Fruit fly (Drosophila melanogaster) whole organism, prepupa: ENCODE data around the gene moody.
A peak's percentile ranks its signal among the peaks of the same experiment; 100 is the strongest.

Experiments
- Blimp-1 ChIP-seq: fragments of 200-800 bp; sonication (Bioruptor generic); optimal IDR thresholded peaks from 3 replicates; lab custom pipeline; 2017; ENCODE audit warnings: missing biosample characterization, missing genetic modification characterization, mild to moderate bottlenecking, moderate library complexity, missing genetic modification reagents
- CG10669 ChIP-seq: fragments of 200-800 bp; sonication (Bioruptor generic); optimal IDR thresholded peaks from 3 replicates; lab custom pipeline; 2018; ENCODE audit warnings: missing biosample characterization, mild to moderate bottlenecking, missing genetic modification characterization, moderate library complexity
- CG11294 ChIP-seq: fragments of 200-800 bp; sonication (Bioruptor generic); IDR thresholded peaks from 2 replicates; pipeline ENCODE4 v1.3.6; 2022; ENCODE audit warnings: missing biosample characterization, missing genetic modification characterization
- CG11762 ChIP-seq: fragments of 200-800 bp; sonication (Bioruptor generic); optimal IDR thresholded peaks from 3 replicates; lab custom pipeline; 2016; ENCODE audit warnings: missing biosample characterization, missing genetic modification characterization; ENCODE audit not compliant: insufficient read depth
- CG15336 ChIP-seq: fragments of 200-800 bp; sonication (Bioruptor generic); IDR thresholded peaks from 2 replicates; pipeline ENCODE4 v1.3.6; 2022; ENCODE audit warnings: missing biosample characterization, missing genetic modification characterization
- CG1621 ChIP-seq: fragments of 200-800 bp; sonication (Bioruptor generic); optimal IDR thresholded peaks from 3 replicates; lab custom pipeline; 2018; ENCODE audit warnings: missing biosample characterization, mild to moderate bottlenecking, missing genetic modification characterization
- CG31627 ChIP-seq: fragments of 200-800 bp; sonication (Bioruptor generic); optimal IDR thresholded peaks from 3 replicates; lab custom pipeline; 2016; ENCODE audit warnings: missing biosample characterization, missing genetic modification characterization
- CG32006 ChIP-seq: fragments of 200-800 bp; sonication (Bioruptor generic); optimal IDR thresholded peaks from 3 replicates; lab custom pipeline; 2017; ENCODE audit warnings: missing biosample characterization, mild to moderate bottlenecking, missing genetic modification characterization
- CG34406 ChIP-seq: fragments of 200-800 bp; sonication (Bioruptor generic); optimal IDR thresholded peaks from 3 replicates; lab custom pipeline; 2016; ENCODE audit warnings: missing biosample characterization, missing genetic modification characterization
- CG3919 ChIP-seq: fragments of 200-800 bp; sonication (Bioruptor generic); optimal IDR thresholded peaks from 3 replicates; lab custom pipeline; 2016; ENCODE audit warnings: missing biosample characterization, missing genetic modification characterization
- CG4318 ChIP-seq: fragments of 200-800 bp; sonication (Bioruptor generic); optimal IDR thresholded peaks from 3 replicates; lab custom pipeline; 2017; ENCODE audit warnings: missing biosample characterization, mild to moderate bottlenecking, missing genetic modification characterization
- CG6163 ChIP-seq: fragments of 200-800 bp; sonication (Bioruptor generic); IDR thresholded peaks from 3 replicates; pipeline ENCODE4 v1.3.6; 2022; ENCODE audit warnings: missing biosample characterization, missing genetic modification characterization
- CG6792 ChIP-seq: fragments of 200-800 bp; sonication (Bioruptor generic); optimal IDR thresholded peaks from 3 replicates; lab custom pipeline; 2016; ENCODE audit warnings: missing biosample characterization, missing genetic modification characterization
- CG6808 ChIP-seq: fragments of 200-800 bp; sonication (Bioruptor generic); optimal IDR thresholded peaks from 3 replicates; lab custom pipeline; 2017; ENCODE audit warnings: missing biosample characterization, missing genetic modification characterization, mild to moderate bottlenecking, moderate library complexity, missing genetic modification reagents
- CG6854 ChIP-seq: fragments of 200-800 bp; sonication (Bioruptor generic); optimal IDR thresholded peaks from 2 replicates; lab custom pipeline; 2017; ENCODE audit warnings: missing biosample characterization, mild to moderate bottlenecking, missing genetic modification characterization
- CG8119 ChIP-seq: fragments of 200-800 bp; sonication (Bioruptor generic); IDR thresholded peaks from 3 replicates; pipeline ENCODE4 v1.3.6; 2022; ENCODE audit warnings: missing biosample characterization, missing genetic modification characterization
- CG8319 ChIP-seq: fragments of 200-800 bp; sonication (Bioruptor generic); optimal IDR thresholded peaks from 3 replicates; lab custom pipeline; 2016; ENCODE audit warnings: missing biosample characterization, missing genetic modification characterization
- CG8632 ChIP-seq: fragments of 200-800 bp; sonication (Bioruptor generic); optimal IDR thresholded peaks from 3 replicates; lab custom pipeline; 2016; ENCODE audit warnings: missing biosample characterization, missing genetic modification characterization
- CG9139 ChIP-seq: fragments of 200-800 bp; sonication (Bioruptor generic); optimal IDR thresholded peaks from 3 replicates; lab custom pipeline; 2017; ENCODE audit warnings: missing biosample characterization, mild to moderate bottlenecking, missing genetic modification characterization
- Eip75B ChIP-seq: fragments of 200-800 bp; sonication (Bioruptor generic); optimal IDR thresholded peaks from 3 replicates; lab custom pipeline; 2016; ENCODE audit warnings: missing biosample characterization, missing genetic modification characterization
- Eip78C ChIP-seq: fragments of 200-800 bp; sonication (Bioruptor generic); peaks from one replicate; lab custom pipeline; 2016; ENCODE audit warnings: missing biosample characterization, missing genetic modification characterization
- Eip93F ChIP-seq: fragments of 200-800 bp; sonication (Bioruptor generic); optimal IDR thresholded peaks from 2 replicates; lab custom pipeline; 2016; ENCODE audit warnings: missing biosample characterization, mild to moderate bottlenecking, missing genetic modification characterization
- Ets21C ChIP-seq: fragments of 200-800 bp; sonication (Bioruptor generic); optimal IDR thresholded peaks from 3 replicates; lab custom pipeline; 2016; ENCODE audit warnings: missing biosample characterization, missing genetic modification characterization
- Ets96B ChIP-seq: fragments of 200-800 bp; optimal IDR thresholded peaks from 2 replicates; lab custom pipeline; 2019; ENCODE audit warnings: missing biosample characterization, mild to moderate bottlenecking, missing genetic modification characterization, moderate library complexity
- Gug ChIP-seq: fragments of 200-800 bp; sonication (Bioruptor generic); IDR thresholded peaks from 2 replicates; pipeline ENCODE4 v1.3.6; 2022; ENCODE audit warnings: missing biosample characterization, missing genetic modification characterization
- Hr39 ChIP-seq: fragments of 200-800 bp; sonication (Bioruptor generic); optimal IDR thresholded peaks from 2 replicates; lab custom pipeline; 2016; ENCODE audit warnings: missing biosample characterization, missing genetic modification characterization
- Hr4 ChIP-seq: fragments of 200-800 bp; sonication (Bioruptor generic); optimal IDR thresholded peaks from 3 replicates; lab custom pipeline; 2016; ENCODE audit warnings: missing biosample characterization, missing genetic modification characterization
- Lpt ChIP-seq: fragments of 200-800 bp; sonication (Bioruptor generic); optimal IDR thresholded peaks from 3 replicates; lab custom pipeline; 2016; ENCODE audit warnings: missing biosample characterization, missing genetic modification characterization
- Met ChIP-seq: fragments of 200-800 bp; sonication (Bioruptor generic); optimal IDR thresholded peaks from 3 replicates; lab custom pipeline; 2016; ENCODE audit warnings: missing biosample characterization, missing genetic modification characterization
- OdsH ChIP-seq: fragments of 200-800 bp; sonication (Bioruptor generic); optimal IDR thresholded peaks from 3 replicates; lab custom pipeline; 2016; ENCODE audit warnings: missing biosample characterization, missing genetic modification characterization
- Smox ChIP-seq: fragments of 200-800 bp; sonication (Bioruptor generic); optimal IDR thresholded peaks from 3 replicates; lab custom pipeline; 2016; ENCODE audit warnings: missing biosample characterization, missing genetic modification characterization
- Sox102F ChIP-seq: fragments of 200-800 bp; sonication (Bioruptor generic); optimal IDR thresholded peaks from 2 replicates; lab custom pipeline; 2016; ENCODE audit warnings: missing biosample characterization, mild to moderate bottlenecking, missing genetic modification characterization
- Sox14 ChIP-seq: fragments of 200-800 bp; sonication (Bioruptor generic); optimal IDR thresholded peaks from 3 replicates; lab custom pipeline; 2016; ENCODE audit warnings: missing biosample characterization, missing genetic modification characterization
- achi ChIP-seq: fragments of 200-800 bp; sonication (Bioruptor generic); optimal IDR thresholded peaks from 3 replicates; lab custom pipeline; 2016; ENCODE audit warnings: missing biosample characterization, missing genetic modification characterization
- acj6 ChIP-seq: fragments of 200-800 bp; sonication (Bioruptor generic); optimal IDR thresholded peaks from 3 replicates; lab custom pipeline; 2016; ENCODE audit warnings: missing biosample characterization, missing genetic modification characterization
- cyc ChIP-seq: fragments of 200-800 bp; sonication (Bioruptor generic); optimal IDR thresholded peaks from 3 replicates; lab custom pipeline; 2016; ENCODE audit warnings: missing biosample characterization, missing genetic modification characterization
- dac ChIP-seq: fragments of 200-800 bp; sonication (Bioruptor generic); optimal IDR thresholded peaks from 2 replicates; lab custom pipeline; 2017; ENCODE audit warnings: missing biosample characterization, mild to moderate bottlenecking, missing genetic modification characterization
- dsx ChIP-seq: fragments of 200-800 bp; optimal IDR thresholded peaks from 3 replicates; lab custom pipeline; 2019; ENCODE audit warnings: missing biosample characterization, mild to moderate bottlenecking, missing genetic modification characterization, moderate library complexity; ENCODE audit not compliant: poor library complexity, severe bottlenecking
- eg ChIP-seq: fragments of 200-800 bp; sonication (Bioruptor generic); IDR thresholded peaks from 3 replicates; pipeline ENCODE4 v1.3.6; 2022; ENCODE audit warnings: missing biosample characterization, missing genetic modification characterization
- esn ChIP-seq: fragments of 200-800 bp; sonication (Bioruptor generic); optimal IDR thresholded peaks from 2 replicates; lab custom pipeline; 2016; ENCODE audit warnings: missing biosample characterization, mild to moderate bottlenecking, missing genetic modification characterization, moderate library complexity
- fd59A ChIP-seq: fragments of 200-800 bp; sonication (Bioruptor generic); optimal IDR thresholded peaks from 2 replicates; lab custom pipeline; 2017; ENCODE audit warnings: missing biosample characterization, mild to moderate bottlenecking, missing genetic modification characterization, missing genetic modification reagents
- fd85E ChIP-seq: fragments of 200-800 bp; sonication (Bioruptor generic); optimal IDR thresholded peaks from 3 replicates; lab custom pipeline; 2016; ENCODE audit warnings: missing biosample characterization, missing genetic modification characterization
- fkh ChIP-seq: fragments of 200-800 bp; sonication (Bioruptor generic); optimal IDR thresholded peaks from 3 replicates; lab custom pipeline; 2017; ENCODE audit warnings: missing biosample characterization, mild to moderate bottlenecking, missing genetic modification characterization, moderate library complexity
- lz ChIP-seq: fragments of 200-800 bp; sonication (Bioruptor generic); optimal IDR thresholded peaks from 3 replicates; lab custom pipeline; 2016; ENCODE audit warnings: missing biosample characterization, missing genetic modification characterization
- net ChIP-seq: fragments of 200-800 bp; sonication (Bioruptor generic); optimal IDR thresholded peaks from 3 replicates; lab custom pipeline; 2016; ENCODE audit warnings: missing biosample characterization, missing genetic modification characterization
- pdm3 ChIP-seq: fragments of 200-800 bp; sonication (Bioruptor generic); optimal IDR thresholded peaks from 3 replicates; lab custom pipeline; 2016; ENCODE audit warnings: missing biosample characterization, missing genetic modification characterization
- salr ChIP-seq, 2 experiments: fragments of 200-800 bp; sonication (Bioruptor generic); optimal IDR thresholded peaks; 3 replicates each; lab custom pipeline; 2016 to 2018; ENCODE audit warnings: missing biosample characterization in 2 of 2, missing genetic modification characterization in 2 of 2, mild to moderate bottlenecking in 1 of 2
- svp ChIP-seq: fragments of 200-800 bp; sonication (Bioruptor generic); peaks from one replicate; lab custom pipeline; 2016; ENCODE audit warnings: missing biosample characterization, missing genetic modification characterization
- topi ChIP-seq: fragments of 200-800 bp; sonication (Bioruptor generic); optimal IDR thresholded peaks from 3 replicates; lab custom pipeline; 2016; ENCODE audit warnings: missing biosample characterization, missing genetic modification characterization

The moody gene

DNA sequence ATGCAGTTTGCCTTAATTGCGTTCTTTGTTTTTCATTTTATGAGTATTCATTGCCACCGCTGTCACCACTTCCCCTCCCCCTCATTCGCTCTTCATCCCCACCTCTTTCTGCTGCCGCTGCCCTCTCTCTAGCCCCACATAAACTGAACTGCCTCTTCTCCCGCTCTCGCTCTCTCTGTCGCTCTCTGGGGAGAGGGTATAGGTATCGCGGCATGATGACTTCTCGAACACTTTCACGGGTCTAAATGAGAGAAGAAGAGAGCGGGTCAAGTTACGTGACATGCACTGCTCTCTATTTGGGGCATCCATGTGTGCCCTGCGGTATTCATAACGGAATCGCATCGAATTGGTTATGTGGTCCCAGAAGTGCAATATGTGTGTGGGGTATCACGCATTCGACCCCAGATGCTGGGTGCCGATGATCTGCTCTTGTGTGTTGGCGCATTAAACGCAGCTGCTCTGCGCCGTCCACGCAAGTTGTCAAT, 33.8 kb upstream of the moody start (continued):
- peak; percentile 93 for TF ChIP-seq Hr4
- peak; percentile 93 for TF ChIP-seq topi (GFP tag; lab: Kevin White, UChicago)
- peak; percentile 91 for TF ChIP-seq CG8632 (GFP tag; lab: Kevin White, UChicago)
- TF ChIP-seq cyc (GFP tag; lab: Kevin White, UChicago), result peak; percentile 95
- TF ChIP-seq CG4318 (GFP tag; lab: Kevin White, UChicago), result peak; percentile 87
- peak; percentile 88 for TF ChIP-seq Ets21C (GFP tag; lab: Kevin White, UChicago)
- TF ChIP-seq Lpt, result peak; percentile 91
- TF ChIP-seq CG11762 (GFP tag; lab: Kevin White, UChicago), result peak; percentile 89

DNA sequence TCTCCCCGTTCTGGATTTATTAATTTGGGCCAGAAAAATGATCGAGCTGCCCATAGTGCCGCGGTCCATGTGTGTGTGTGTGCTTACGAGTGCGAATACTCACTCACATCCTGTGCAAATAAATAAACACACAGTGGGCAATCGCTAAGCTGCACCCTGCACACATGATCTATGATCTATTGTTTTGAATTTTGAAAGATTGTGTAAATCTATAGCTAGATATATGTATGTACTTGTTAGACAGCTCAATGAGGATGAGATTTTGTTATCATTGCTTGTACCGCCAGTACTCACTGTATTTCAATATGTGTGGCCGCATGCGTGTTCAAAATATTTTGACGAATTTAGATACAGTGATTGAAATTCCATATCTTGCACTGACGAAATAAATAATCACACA, 33.2 kb upstream of the moody start:
- TF ChIP-seq Eip78C (GFP tag; lab: Kevin White, UChicago), result peak; percentile 97
- peak; percentile 54 for TF ChIP-seq CG9139
- peak; percentile 83 for TF ChIP-seq fd59A (GFP tag; lab: Kevin White, UChicago)
- peak; percentile 92 for TF ChIP-seq CG15336 (GFP tag; lab: Robert Waterston, UW)
- peak; percentile 74 for TF ChIP-seq CG8319
- peak; percentile 90 for TF ChIP-seq CG10669 (GFP tag; lab: Kevin White, UChicago)
- peak; percentile 88 for TF ChIP-seq topi (GFP tag; lab: Kevin White, UChicago)
- TF ChIP-seq eg (GFP tag; lab: Robert Waterston, UW), result peak; percentile 95
- TF ChIP-seq fd85E (GFP tag; lab: Kevin White, UChicago), result no peak
- peak; percentile 80 for TF ChIP-seq Smox (GFP tag; lab: Kevin White, UChicago)
- peak; percentile 79 for TF ChIP-seq Met
- TF ChIP-seq pdm3 (GFP tag; lab: Kevin White, UChicago), result peak; percentile 90
- peak; percentile 80 for TF ChIP-seq CG6808 (GFP tag; lab: Kevin White, UChicago)
- peak; percentile 74 for TF ChIP-seq CG34406 (GFP tag; lab: Kevin White, UChicago)
- TF ChIP-seq Eip75B (GFP tag; lab: Kevin White, UChicago), result peak; percentile 83
- peak; percentile 21 for TF ChIP-seq Blimp-1 (GFP tag; lab: Kevin White, UChicago)
- TF ChIP-seq Lpt, result peak; percentile 85
- peak; percentile 90 for TF ChIP-seq Hr4
- peak; percentile 89 for TF ChIP-seq Gug (GFP tag; lab: Robert Waterston, UW)
- peak; percentile 86 for TF ChIP-seq CG1621 (tag; lab: Kevin White, UChicago)
- TF ChIP-seq CG8632 (GFP tag; lab: Kevin White, UChicago), result peak; percentile 75
- no peak for TF ChIP-seq fkh (GFP tag; lab: Kevin White, UChicago)
- peak; percentile 85 for TF ChIP-seq Ets21C (GFP tag; lab: Kevin White, UChicago)
- peak; percentile 85 for TF ChIP-seq dac (GFP tag; lab: Kevin White, UChicago)
- TF ChIP-seq CG6792, result peak; percentile 83
- TF ChIP-seq achi, result peak; percentile 82
- no peak for TF ChIP-seq Eip93F
- peak; percentile 91 for TF ChIP-seq CG32006 (GFP tag; lab: Kevin White, UChicago)
- peak; percentile 94 for TF ChIP-seq CG6163 (GFP tag; lab: Robert Waterston, UW)
- peak; percentile 87 for TF ChIP-seq acj6 (GFP tag; lab: Kevin White, UChicago)
- no peak for TF ChIP-seq CG4318 (GFP tag; lab: Kevin White, UChicago)
- peak; percentile 81 for TF ChIP-seq Sox14 (GFP tag; lab: Kevin White, UChicago)
- peak; percentile 86 for TF ChIP-seq lz (GFP tag; lab: Kevin White, UChicago)
- peak; percentile 90 for TF ChIP-seq svp (GFP tag; lab: Kevin White, UChicago)
- peak; percentile 87 for TF ChIP-seq net
- peak; percentile 93 for TF ChIP-seq Hr39 (GFP tag; lab: Kevin White, UChicago)
- TF ChIP-seq dsx (GFP tag; lab: Kevin White, UChicago), result peak; percentile 86
- TF ChIP-seq CG6854 (GFP tag; lab: Kevin White, UChicago), result no peak
- TF ChIP-seq CG31627, result peak; percentile 92
- TF ChIP-seq CG3919 (GFP tag; lab: Kevin White, UChicago), result peak; percentile 86
- peak; percentile 85 for TF ChIP-seq CG11294 (GFP tag; lab: Robert Waterston, UW)
- peak; percentile 87 for TF ChIP-seq cyc (GFP tag; lab: Kevin White, UChicago)
- peak; percentile 89 for TF ChIP-seq Ets96B (tag; lab: Kevin White, UChicago)
- peak; percentile 61 to 83 for TF ChIP-seq salr (GFP tag; optimal IDR thresholded peaks at IDR 0.05; lab: Kevin White, UChicago)
- peak; percentile 89 for TF ChIP-seq OdsH
- peak; percentile 90 for TF ChIP-seq CG8119
- TF ChIP-seq esn (GFP tag; lab: Kevin White, UChicago), result peak; percentile 84
- peak; percentile 81 for TF ChIP-seq Sox102F (GFP tag; lab: Kevin White, UChicago)
